Comparison of ENCODE assay signal across 3 worm cellular contexts in genomic region chrII:11978920-11979319, ce11.
TF ChIP-seq lines count a peak whose summit lies in the region.

No protein-coding gene starts in this region.

TF ChIP-seq in whole organism, L1 larva, 84 proteins besides CTCF, POLR2A, EP300 and RAD21:
- TF ChIP-seq sox-4 (tag; optimal IDR thresholded peaks at IDR 0.05; lab: Kevin White, UChicago) (no peak), dpl-1 (GFP tag; optimal IDR thresholded peaks at IDR 0.05; lab: Kevin White, UChicago) (no peak), nhr-85 (tag; lab: Kevin White, UChicago) (peak; percentile 63), efl-1 (optimal IDR thresholded peaks at IDR 0.05; lab: Kevin White, UChicago) (no peak), efl-1 (GFP tag; optimal IDR thresholded peaks at IDR 0.05 in 1 of 2; lab: Kevin White, UChicago) (peak in 1 of 2 experiments; percentile 77), elt-3 (tag; optimal IDR thresholded peaks at IDR 0.05; lab: Kevin White, UChicago) (no peak), nhr-47 (tag; optimal IDR thresholded peaks at IDR 0.05; lab: Kevin White, UChicago) (no peak), ceh-82 (tag; optimal IDR thresholded peaks at IDR 0.05; lab: Kevin White, UChicago) (no peak)

TF ChIP-seq in whole organism, L4 larva, 104 proteins besides CTCF, POLR2A, EP300 and RAD21:
- TF ChIP-seq zfp-3 (GFP tag; conservative IDR thresholded peaks at IDR 0.05; lab: Robert Waterston, UW) (no peak), Y5F2A.4 (GFP tag; optimal IDR thresholded peaks at IDR 0.05; lab: Kevin White, UChicago) (no peak), nhr-237 (tag; optimal IDR thresholded peaks at IDR 0.05; lab: Kevin White, UChicago) (no peak), tag-97 (GFP tag; IDR thresholded peaks at IDR 0.05; lab: Robert Waterston, UW) (no peak), dmd-8 (GFP tag; IDR thresholded peaks at IDR 0.05; lab: Robert Waterston, UW) (no peak), daf-12 (tag; optimal IDR thresholded peaks at IDR 0.05; lab: Kevin White, UChicago) (no peak), egl-27 (tag; optimal IDR thresholded peaks at IDR 0.05; lab: Kevin White, UChicago) (no peak), saeg-2 (GFP tag; IDR thresholded peaks at IDR 0.05; lab: Robert Waterston, UW) (no peak), ceh-28 (tag; optimal IDR thresholded peaks at IDR 0.05; lab: Kevin White, UChicago) (peak; percentile 13), nhr-42 (GFP tag; IDR thresholded peaks at IDR 0.05; lab: Robert Waterston, UW) (0 out of 2 replicates have a peak, but pooled peaks have one; percentile 20), set-16 (GFP tag; IDR thresholded peaks at IDR 0.05; lab: Robert Waterston, UW) (no peak), daf-19 (GFP tag; conservative IDR thresholded peaks at IDR 0.05; lab: Robert Waterston, UW) (peak; percentile 47; the same call in 1 of the 2 replicates), sdz-12 (GFP tag; optimal IDR thresholded peaks at IDR 0.05; lab: Kevin White, UChicago) (no peak)

TF ChIP-seq in whole organism, young adult, 124 proteins besides CTCF, POLR2A, EP300 and RAD21:
- TF ChIP-seq B0336.3 (GFP tag; IDR thresholded peaks at IDR 0.05; lab: Robert Waterston, UW) (0 out of 2 replicates have a peak, but pooled peaks have one; percentile 3), Y53G8AR.9 (GFP tag; conservative IDR thresholded peaks at IDR 0.05; lab: Robert Waterston, UW) (no peak), snpc-1.3 (tag; optimal IDR thresholded peaks at IDR 0.05; lab: Kevin White, UChicago; ENCODE audit: insufficient read depth) (peak; percentile 38)
TF ChIP-seq in whole organism, young adult: peak in this region for 2.
